Fruit fly (Drosophila melanogaster): ENCODE measurements around the gene Prosbeta7.

- TF ChIP-seq CG8478 (optimal IDR thresholded peaks at IDR 0.05) = no peak
- TF ChIP-seq Dll (optimal IDR thresholded peaks at IDR 0.05) = no peak
- no peak for TF ChIP-seq EcR (GFP tag; optimal IDR thresholded peaks at IDR 0.05)
- no peak for TF ChIP-seq pan (optimal IDR thresholded peaks at IDR 0.05)
- TF ChIP-seq psq (optimal IDR thresholded peaks at IDR 0.05) = no peak
- no peak for TF ChIP-seq usp (GFP tag; optimal IDR thresholded peaks at IDR 0.05)
Observed at dm6 chr3R:5367512-5368169, 9.5 kb upstream of the Prosbeta7 start.
